Fruit fly (Drosophila melanogaster): ENCODE data around the gene Chsy.

Chsy gene

dm6 chrX:15599697-15600096 lies 6.4 kb upstream of the Chsy start (continued):
- TF ChIP-seq Taf1 (GFP tag; IDR thresholded peaks at IDR 0.05), result no peak
- peak; percentile 34 for TF ChIP-seq maf-S (GFP tag; optimal IDR thresholded peaks at IDR 0.05)
- no peak for TF ChIP-seq Usf (GFP tag; optimal IDR thresholded peaks at IDR 0.05)
- TF ChIP-seq Lim3 (GFP tag; IDR thresholded peaks at IDR 0.05), result no peak
- no peak for TF ChIP-seq CG34376 (GFP tag; optimal IDR thresholded peaks at IDR 0.05)
- TF ChIP-seq CG18011 (GFP tag; optimal IDR thresholded peaks at IDR 0.05), result no peak
- no peak for TF ChIP-seq CG1832 (GFP tag; optimal IDR thresholded peaks at IDR 0.05)
- no peak for TF ChIP-seq Atf6 (GFP tag; IDR thresholded peaks at IDR 0.05)
- TF ChIP-seq CG18476 (GFP tag; optimal IDR thresholded peaks at IDR 0.05), result no peak
- peak; percentile 28 for TF ChIP-seq Hmr (GFP tag; optimal IDR thresholded peaks at IDR 0.05)
- no peak for TF ChIP-seq vnd (GFP tag; IDR thresholded peaks at IDR 0.05; ENCODE audit: partially characterized antibody)
- no peak for TF ChIP-seq Hey (tag; optimal IDR thresholded peaks at IDR 0.05)
- no peak for TF ChIP-seq CG6683 (GFP tag; optimal IDR thresholded peaks at IDR 0.05)
- TF ChIP-seq Nf-YA (GFP tag; IDR thresholded peaks at IDR 0.05), result no peak
- no peak for TF ChIP-seq Poxn (GFP tag; IDR thresholded peaks at IDR 0.05)
- no peak for TF ChIP-seq CG14860 (GFP tag; IDR thresholded peaks at IDR 0.05; ENCODE audit: partially characterized antibody)
- peak; percentile 43 for TF ChIP-seq CG32767 (GFP tag; IDR thresholded peaks at IDR 0.05)
- TF ChIP-seq Side (GFP tag; optimal IDR thresholded peaks at IDR 0.05), result peak; percentile 29
- no peak for TF ChIP-seq gt (GFP tag; IDR thresholded peaks at IDR 0.05)
- no peak for TF ChIP-seq slou (GFP tag; optimal IDR thresholded peaks at IDR 0.05)
- no peak for TF ChIP-seq CG6854 (GFP tag; optimal IDR thresholded peaks at IDR 0.05)
- no peak for TF ChIP-seq Bgb (GFP tag; IDR thresholded peaks at IDR 0.05; ENCODE audit: partially characterized antibody)
- no peak for TF ChIP-seq CG9797 (GFP tag; optimal IDR thresholded peaks at IDR 0.05)
- no peak for TF ChIP-seq Mad (GFP tag; optimal IDR thresholded peaks at IDR 0.05)
- 0 out of 3 replicates have a peak, but pooled peaks have one; percentile 14 for TF ChIP-seq CG6175 (GFP tag; IDR thresholded peaks at IDR 0.05)
- no peak for TF ChIP-seq pb (GFP tag; optimal IDR thresholded peaks at IDR 0.05)
- TF ChIP-seq org-1 (GFP tag; optimal IDR thresholded peaks at IDR 0.05), result peak; percentile 30
- TF ChIP-seq CG13296 (GFP tag; optimal IDR thresholded peaks at IDR 0.05), result peak; percentile 39
- no peak for TF ChIP-seq crp (GFP tag; optimal IDR thresholded peaks at IDR 0.05)
- no peak for TF ChIP-seq CG11398 (GFP tag; optimal IDR thresholded peaks at IDR 0.05)
- no peak for TF ChIP-seq ftz-f1 (GFP tag; optimal IDR thresholded peaks at IDR 0.05)
- TF ChIP-seq dpn (GFP tag; optimal IDR thresholded peaks at IDR 0.05), result peak; percentile 55 to 57
- no peak for TF ChIP-seq CkIIα-i1 (GFP tag; IDR thresholded peaks at IDR 0.05)
- TF ChIP-seq Xbp1 (GFP tag; optimal IDR thresholded peaks at IDR 0.05), result peak; percentile 68
- peak in 1 of 2 experiments; percentile 72 for TF ChIP-seq Hr51 (GFP tag; optimal IDR thresholded peaks at IDR 0.05)
- TF ChIP-seq E2f2 (GFP tag; IDR thresholded peaks at IDR 0.05), result no peak; the same call in 1 of the 2 replicates
- TF ChIP-seq ems (GFP tag; optimal IDR thresholded peaks at IDR 0.05), result peak; percentile 25
- peak; percentile 57 for TF ChIP-seq CG12391 (tag; optimal IDR thresholded peaks at IDR 0.05)
- TF ChIP-seq CG1602 (GFP tag; optimal IDR thresholded peaks at IDR 0.05), result peak; percentile 44
- peak; percentile 23 for TF ChIP-seq Dad (GFP tag; optimal IDR thresholded peaks at IDR 0.05)
- TF ChIP-seq danr (GFP tag; IDR thresholded peaks at IDR 0.05), result peak; percentile 26; the same call in 1 of the 2 replicates
- TF ChIP-seq CG2678 (tag; optimal IDR thresholded peaks at IDR 0.05), result peak; percentile 73

All from whole organism, embryonic.